Fruit fly (Drosophila melanogaster): ENCODE measurements around the gene TfAP-2.

- TF ChIP-seq psq (optimal IDR thresholded peaks at IDR 0.05) (no peak), h (optimal IDR thresholded peaks at IDR 0.05) (no peak)
These were observed 57.5 kb downstream of the TfAP-2 start for dm6 chr3L:21644176-21644575.

Data from Kc167 (cell line).